Worm (Caenorhabditis elegans) whole organism, young adult: ENCODE results near the gene ttr-57.

Source experiments
- attf-3 ChIP-seq: fragments of 200-800 bp; sonication (Bioruptor generic); conservative IDR thresholded peaks from 2 replicates; pipeline ENCODE4 v1.3.6; 2022; ENCODE audit warnings: missing genetic modification reagents, missing genetic modification characterization, missing compliant biosample characterization
- ceh-27 ChIP-seq: fragments of 200-800 bp; sonication (Bioruptor generic); optimal IDR thresholded peaks from 2 replicates; lab custom pipeline; 2018; ENCODE audit warnings: mild to moderate bottlenecking, missing genetic modification characterization, moderate library complexity, missing compliant biosample characterization
- chd-7 ChIP-seq: sonication (generic microtip); optimal IDR thresholded peaks from 2 replicates; lab custom pipeline; 2016; ENCODE audit warnings: mild to moderate bottlenecking, missing genetic modification characterization, moderate library complexity, missing compliant biosample characterization
- dox-1 ChIP-seq: fragments of 200-800 bp; sonication (Bioruptor generic); IDR thresholded peaks from 2 replicates; pipeline ENCODE4 v1.3.6; 2022; ENCODE audit warnings: missing genetic modification reagents, missing genetic modification characterization, missing compliant biosample characterization
- efl-1 ChIP-seq: fragments of 150-350 bp; optimal IDR thresholded peaks from 2 replicates; lab custom pipeline; 2014; ENCODE audit warnings: missing biosample characterization, missing genetic modification reagents, missing genetic modification characterization
- egl-44 ChIP-seq: fragments of 200-800 bp; sonication (Bioruptor generic); IDR thresholded peaks from 2 replicates; pipeline ENCODE4 v1.3.6; 2022; ENCODE audit warnings: missing genetic modification reagents, missing genetic modification characterization, missing compliant biosample characterization
- lin-35 ChIP-seq, 3 experiments: fragments of 150-350 bp in 2 of 3; sonication (generic microtip) in 1 of 3; optimal IDR thresholded peaks; 2 replicates each; lab custom pipeline; 2014 to 2018; ENCODE audit warnings: missing biosample characterization in 3 of 3, missing genetic modification characterization in 3 of 3, missing genetic modification reagents in 3 of 3
- pha-4 ChIP-seq: fragments of 150-350 bp; sonication (generic microtip); optimal IDR thresholded peaks from 2 replicates; lab custom pipeline; 2014; ENCODE audit warnings: missing biosample characterization, missing genetic modification reagents, missing genetic modification characterization
- sptf-2 ChIP-seq: fragments of 200-800 bp; sonication (Bioruptor generic); optimal IDR thresholded peaks from 2 replicates; lab custom pipeline; 2018; ENCODE audit warnings: mild to moderate bottlenecking, missing genetic modification characterization, missing compliant biosample characterization
- unc-62 ChIP-seq: fragments of 150-350 bp; optimal IDR thresholded peaks from 2 replicates; lab custom pipeline; 2014; ENCODE audit warnings: missing biosample characterization, missing genetic modification reagents, missing genetic modification characterization
- ztf-28 ChIP-seq: fragments of 200-800 bp; sonication (Bioruptor generic); IDR thresholded peaks from 2 replicates; pipeline ENCODE4 v1.3.6; 2022; ENCODE audit warnings: missing genetic modification reagents, missing genetic modification characterization, missing compliant biosample characterization

ce11 chrV:20641896-20642295 is 37.0 kb downstream of the ttr-57 start, which contains the start of gene srxa-15:
- TF ChIP-seq attf-3 (GFP tag; lab: Robert Waterston, UW) (no peak), ztf-28 (GFP tag; lab: Robert Waterston, UW) (no peak), dox-1 (no peak), efl-1 (GFP tag; lab: Kevin White, UChicago) (no peak), sptf-2 (GFP tag; lab: Kevin White, UChicago) (no peak), egl-44 (GFP tag; lab: Robert Waterston, UW) (no peak), chd-7 (tag; lab: Kevin White, UChicago) (no peak), ceh-27 (GFP tag; lab: Kevin White, UChicago) (no peak), lin-35 (GFP tag; optimal IDR thresholded peaks at IDR 0.05; lab: Kevin White, UChicago) (no peak), unc-62 (GFP tag; lab: Kevin White, UChicago) (no peak), pha-4 (no peak)
